Fruit fly (Drosophila melanogaster): ENCODE measurements around the gene CG45066.
A peak's percentile ranks its signal among the peaks of the same experiment; 100 is the strongest.

Gene CG45066

dm6 chr3L:3125649-3126130 lies 14.7 kb upstream of the CG45066 start:
- TF ChIP-seq CG8301 (tag; optimal IDR thresholded peaks at IDR 0.05) (peak; percentile 2), CG34367 (tag; optimal IDR thresholded peaks at IDR 0.05) (peak; percentile 19), Pif1B (GFP tag; optimal IDR thresholded peaks at IDR 0.05) (no peak), gl (tag; optimal IDR thresholded peaks at IDR 0.05) (no peak)

dm6 chr3L:3124939-3125648 lies 14.1 kb upstream of the CG45066 start:
- no peak for TF ChIP-seq CG8301 (tag; optimal IDR thresholded peaks at IDR 0.05)
- no peak for TF ChIP-seq CG34367 (tag; optimal IDR thresholded peaks at IDR 0.05)
- TF ChIP-seq CG8159 (tag; optimal IDR thresholded peaks at IDR 0.05) = no peak
- TF ChIP-seq EcR (GFP tag; optimal IDR thresholded peaks at IDR 0.05) = peak; percentile 65
- TF ChIP-seq CG17806 (tag; optimal IDR thresholded peaks at IDR 0.05) = no peak
- TF ChIP-seq Ets98B (GFP tag; IDR thresholded peaks at IDR 0.05) = no peak
- 0 out of 3 replicates have a peak, but pooled peaks have one; percentile 41 for TF ChIP-seq CG4496 (GFP tag; IDR thresholded peaks at IDR 0.05)
- no peak for TF ChIP-seq CG12605 (GFP tag; IDR thresholded peaks at IDR 0.05)
- no peak for TF ChIP-seq CG10348 (GFP tag; IDR thresholded peaks at IDR 0.05)
- TF ChIP-seq Pif1A (GFP tag; optimal IDR thresholded peaks at IDR 0.05) = no peak
- TF ChIP-seq CG13204 (GFP tag; optimal IDR thresholded peaks at IDR 0.05) = peak; percentile 42
- no peak for TF ChIP-seq CG14655 (GFP tag; optimal IDR thresholded peaks at IDR 0.05)
- no peak for TF ChIP-seq fd96Ca (GFP tag; IDR thresholded peaks at IDR 0.05)
- TF ChIP-seq rn (GFP tag; IDR thresholded peaks at IDR 0.05) = no peak
- no peak for TF ChIP-seq D1 (tag; optimal IDR thresholded peaks at IDR 0.05)
- TF ChIP-seq Snoo (tag; optimal IDR thresholded peaks at IDR 0.05) = no peak
- no peak for TF ChIP-seq CG9948 (tag; optimal IDR thresholded peaks at IDR 0.05)

- TF ChIP-seq CG9948 (tag; optimal IDR thresholded peaks at IDR 0.05) (no peak), Pif1A (GFP tag; optimal IDR thresholded peaks at IDR 0.05) (no peak), CG13204 (GFP tag; optimal IDR thresholded peaks at IDR 0.05) (no peak), CG8159 (tag; optimal IDR thresholded peaks at IDR 0.05) (no peak), CG12605 (GFP tag; IDR thresholded peaks at IDR 0.05) (no peak), CG32121 (GFP tag; IDR thresholded peaks at IDR 0.05) (no peak), gl (tag; optimal IDR thresholded peaks at IDR 0.05) (no peak), rn (GFP tag; IDR thresholded peaks at IDR 0.05) (no peak), EcR (GFP tag; optimal IDR thresholded peaks at IDR 0.05) (no peak), Ets98B (GFP tag; IDR thresholded peaks at IDR 0.05) (no peak), CG4496 (GFP tag; IDR thresholded peaks at IDR 0.05) (no peak)
Measured at dm6 chr3L:3124519-3124918, 13.5 kb upstream of the CG45066 start.

- TF ChIP-seq EcR (GFP tag; optimal IDR thresholded peaks at IDR 0.05) = peak; percentile 97
- peak; percentile 31; the same call in 1 of the 2 replicates for TF ChIP-seq CG32121 (GFP tag; IDR thresholded peaks at IDR 0.05)
- TF ChIP-seq CG4496 (GFP tag; IDR thresholded peaks at IDR 0.05) = peak; percentile 17; the same call in 1 of the 3 replicates
- no peak for TF ChIP-seq Pif1A (GFP tag; optimal IDR thresholded peaks at IDR 0.05)
Measured at dm6 chr3L:3122688-3123316, 11.8 kb upstream of the CG45066 start.

DNA sequence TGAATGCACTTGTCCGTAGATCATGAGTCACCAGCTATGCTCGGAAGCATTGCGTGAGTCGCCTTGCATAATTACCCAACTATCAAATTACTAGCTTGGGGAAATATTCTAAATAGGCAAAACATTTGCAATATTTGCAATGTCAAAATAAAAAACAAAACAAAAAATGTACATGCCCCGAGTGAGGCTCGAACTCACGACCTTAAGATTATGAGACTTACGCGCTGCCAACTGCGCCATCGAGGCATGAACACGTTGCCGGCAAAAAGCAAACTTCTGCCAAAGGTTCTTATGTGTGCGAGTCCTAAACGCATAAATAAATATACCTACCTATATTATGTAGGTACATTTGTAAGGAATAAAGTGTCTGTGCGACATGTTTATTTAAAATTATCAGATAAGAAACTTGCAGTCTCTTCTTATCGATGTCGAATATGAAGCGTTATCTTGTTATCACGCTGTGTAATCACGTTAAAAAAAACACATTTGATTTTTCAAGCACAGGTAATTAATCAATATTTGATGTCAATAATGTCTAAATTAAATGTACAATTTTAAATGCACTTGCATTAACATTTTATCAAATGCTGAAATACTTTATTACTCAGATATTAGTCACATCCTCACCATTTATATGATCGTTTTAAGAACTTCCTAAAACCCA lies 10.9 kb upstream of the CG45066 start:
- no peak for TF ChIP-seq gl (tag; optimal IDR thresholded peaks at IDR 0.05)
- peak; percentile 17 for TF ChIP-seq EcR (GFP tag; optimal IDR thresholded peaks at IDR 0.05)

- TF ChIP-seq CG34367 (tag; optimal IDR thresholded peaks at IDR 0.05) (no peak), gl (tag; optimal IDR thresholded peaks at IDR 0.05) (no peak), CG15710 (tag; optimal IDR thresholded peaks at IDR 0.05) (no peak), CG8301 (tag; optimal IDR thresholded peaks at IDR 0.05) (no peak), CG32121 (GFP tag; IDR thresholded peaks at IDR 0.05) (no peak), CG8159 (tag; optimal IDR thresholded peaks at IDR 0.05) (no peak), Ets98B (GFP tag; IDR thresholded peaks at IDR 0.05) (no peak), Pif1A (GFP tag; optimal IDR thresholded peaks at IDR 0.05) (no peak), fd96Ca (GFP tag; IDR thresholded peaks at IDR 0.05) (no peak), CG12605 (GFP tag; IDR thresholded peaks at IDR 0.05) (no peak), D1 (tag; optimal IDR thresholded peaks at IDR 0.05) (no peak), rn (GFP tag; IDR thresholded peaks at IDR 0.05) (no peak), CG13204 (GFP tag; optimal IDR thresholded peaks at IDR 0.05) (no peak), Snoo (tag; optimal IDR thresholded peaks at IDR 0.05) (no peak), Pif1B (GFP tag; optimal IDR thresholded peaks at IDR 0.05) (no peak), CG14655 (GFP tag; optimal IDR thresholded peaks at IDR 0.05) (no peak), CG9948 (tag; optimal IDR thresholded peaks at IDR 0.05) (no peak), CG4496 (GFP tag; IDR thresholded peaks at IDR 0.05) (no peak), EcR (GFP tag; optimal IDR thresholded peaks at IDR 0.05) (no peak), CG10348 (GFP tag; IDR thresholded peaks at IDR 0.05) (no peak)
Measured at dm6 chr3L:3114367-3114766, 3.3 kb upstream of the CG45066 start, which contains the start of gene CG45067. Gene CG45067 (minus strand): TSS chr3L:3114467.
